Worm (Caenorhabditis elegans): ENCODE data around the gene clip-1.

Gene clip-1

DNA sequence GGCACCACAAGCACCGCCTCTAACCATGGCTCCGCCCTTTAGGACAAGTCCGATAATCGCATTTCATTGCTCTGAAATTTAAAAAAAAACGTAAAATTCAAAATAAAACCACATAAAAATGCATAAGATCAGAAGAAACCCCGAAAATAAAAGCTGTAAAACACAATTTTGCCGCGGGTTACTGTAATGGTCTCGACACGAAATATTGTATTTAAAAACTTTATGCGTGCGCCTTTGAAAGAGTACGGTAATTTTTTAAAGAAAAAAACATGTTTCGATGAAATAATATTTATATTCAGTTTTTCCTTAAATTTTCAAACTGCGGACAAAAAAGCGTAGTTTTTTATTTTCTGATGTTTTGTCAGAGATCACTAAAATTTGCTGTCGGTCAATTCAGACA is 40.1 kb downstream of the clip-1 start, which contains the start of gene rnr-1:
TSS of gene rnr-1 (minus strand) at position 77 of the 400 bp plus-strand sequence.
- no peak for TF ChIP-seq ceh-16 (tag; optimal IDR thresholded peaks at IDR 0.05)
- no peak for TF ChIP-seq ceh-9 (tag; optimal IDR thresholded peaks at IDR 0.05)
- TF ChIP-seq daf-12 (tag; optimal IDR thresholded peaks at IDR 0.05): no peak
- TF ChIP-seq mml-1 (tag; optimal IDR thresholded peaks at IDR 0.05): no peak
- TF ChIP-seq egl-5 (tag; optimal IDR thresholded peaks at IDR 0.05): no peak
- no peak for TF ChIP-seq ama-1 (optimal IDR thresholded peaks at IDR 0.05)
- no peak for TF ChIP-seq tbx-2 (tag; optimal IDR thresholded peaks at IDR 0.05)
- TF ChIP-seq hmg-11 (tag; optimal IDR thresholded peaks at IDR 0.05): no peak
- no peak for TF ChIP-seq nhr-43 (tag; optimal IDR thresholded peaks at IDR 0.05; ENCODE audit: poor library complexity, severe bottlenecking)
- no peak for TF ChIP-seq lin-39 (tag; optimal IDR thresholded peaks at IDR 0.05)
- TF ChIP-seq nhr-11 (tag; optimal IDR thresholded peaks at IDR 0.05): no peak
- TF ChIP-seq nhr-77 (tag; optimal IDR thresholded peaks at IDR 0.05): no peak

DNA sequence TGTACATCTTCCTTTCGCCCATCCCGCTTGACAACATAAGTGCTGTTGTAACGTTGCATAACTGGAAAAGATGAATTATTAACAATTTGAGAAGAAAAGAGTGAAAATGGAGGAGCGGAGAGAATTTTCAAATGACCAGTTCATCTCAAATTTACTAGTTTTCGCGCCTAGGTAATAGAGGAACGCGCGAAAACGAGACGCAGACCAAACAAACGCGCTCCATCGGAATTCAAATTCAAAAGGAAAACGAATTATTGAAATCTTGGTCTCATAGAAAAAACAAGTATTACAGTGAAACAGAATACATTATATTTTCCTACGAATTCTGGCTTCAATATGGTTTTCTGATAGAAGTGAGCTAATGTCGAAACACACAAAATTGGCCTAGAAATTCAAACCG is 40.7 kb downstream of the clip-1 start:
- TF ChIP-seq pha-4 (tag; optimal IDR thresholded peaks at IDR 0.05) (peak; percentile 85), ceh-16 (tag; optimal IDR thresholded peaks at IDR 0.05) (no peak), egl-27 (tag; optimal IDR thresholded peaks at IDR 0.05) (no peak), nhr-43 (tag; optimal IDR thresholded peaks at IDR 0.05; ENCODE audit: poor library complexity, severe bottlenecking) (no peak), skn-1 (tag; optimal IDR thresholded peaks at IDR 0.05) (no peak), lin-15B (tag; optimal IDR thresholded peaks at IDR 0.05) (peak; percentile 67), elt-3 (tag; optimal IDR thresholded peaks at IDR 0.05) (no peak), unc-62 (GFP tag; optimal IDR thresholded peaks at IDR 0.05) (no peak), nhr-28 (tag; optimal IDR thresholded peaks at IDR 0.05) (no peak), pqm-1 (tag; optimal IDR thresholded peaks at IDR 0.05) (peak; percentile 13), fos-1 (tag; optimal IDR thresholded peaks at IDR 0.05) (no peak), aly-2 (tag; optimal IDR thresholded peaks at IDR 0.05) (no peak), nhr-67 (tag; optimal IDR thresholded peaks at IDR 0.05) (no peak), lin-39 (tag; optimal IDR thresholded peaks at IDR 0.05) (peak; percentile 5), nhr-25 (tag; optimal IDR thresholded peaks at IDR 0.05) (peak; percentile 48), nfya-1 (tag; optimal IDR thresholded peaks at IDR 0.05; ENCODE audit: insufficient read depth) (peak; percentile 60), mdl-1 (tag; optimal IDR thresholded peaks at IDR 0.05) (no peak), elt-2 (tag; optimal IDR thresholded peaks at IDR 0.05) (peak; percentile 10), mml-1 (tag; optimal IDR thresholded peaks at IDR 0.05) (no peak)

DNA sequence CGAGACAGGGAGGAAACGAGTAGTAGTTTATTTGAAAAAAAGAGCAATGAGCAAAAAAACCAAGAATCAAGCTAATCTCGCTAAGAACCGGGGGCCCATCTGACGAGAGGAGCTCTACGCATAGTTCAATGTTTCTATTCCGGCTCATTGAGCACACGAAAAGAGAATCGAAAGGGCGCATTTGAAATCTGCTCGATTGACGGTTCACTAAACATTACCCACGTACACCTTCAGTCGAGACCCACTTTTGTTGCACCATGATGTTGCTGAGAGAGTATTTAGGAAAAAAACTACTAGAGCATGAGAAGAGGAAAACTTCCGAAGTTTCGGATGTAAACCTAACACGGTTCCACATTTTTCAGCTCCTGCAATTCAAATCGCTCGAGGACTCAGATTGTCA is 43.9 kb downstream of the clip-1 start:
- TF ChIP-seq ceh-16 (tag; optimal IDR thresholded peaks at IDR 0.05): no peak
- no peak for TF ChIP-seq egl-27 (tag; optimal IDR thresholded peaks at IDR 0.05)
- TF ChIP-seq fkh-10 (GFP tag; optimal IDR thresholded peaks at IDR 0.05): no peak
- no peak for TF ChIP-seq nhr-43 (tag; optimal IDR thresholded peaks at IDR 0.05; ENCODE audit: poor library complexity, severe bottlenecking)
- TF ChIP-seq nhr-76 (tag; optimal IDR thresholded peaks at IDR 0.05): no peak
- TF ChIP-seq hmg-11 (tag; optimal IDR thresholded peaks at IDR 0.05): no peak
- no peak for TF ChIP-seq pha-4 (tag; optimal IDR thresholded peaks at IDR 0.05)
- no peak for TF ChIP-seq lsy-12 (tag; optimal IDR thresholded peaks at IDR 0.05)
- TF ChIP-seq tbx-2 (tag; optimal IDR thresholded peaks at IDR 0.05): no peak
- TF ChIP-seq elt-1 (tag; optimal IDR thresholded peaks at IDR 0.05): no peak
- no peak for TF ChIP-seq ztf-11 (tag; optimal IDR thresholded peaks at IDR 0.05)
- TF ChIP-seq ceh-9 (tag; optimal IDR thresholded peaks at IDR 0.05): no peak
- TF ChIP-seq nhr-67 (tag; optimal IDR thresholded peaks at IDR 0.05): no peak
- no peak for TF ChIP-seq R02D3.7 (tag; optimal IDR thresholded peaks at IDR 0.05)
- no peak for TF ChIP-seq snpc-4 (tag; optimal IDR thresholded peaks at IDR 0.05)
- no peak for TF ChIP-seq nhr-77 (tag; optimal IDR thresholded peaks at IDR 0.05)
- TF ChIP-seq lin-39 (tag; optimal IDR thresholded peaks at IDR 0.05): no peak

DNA sequence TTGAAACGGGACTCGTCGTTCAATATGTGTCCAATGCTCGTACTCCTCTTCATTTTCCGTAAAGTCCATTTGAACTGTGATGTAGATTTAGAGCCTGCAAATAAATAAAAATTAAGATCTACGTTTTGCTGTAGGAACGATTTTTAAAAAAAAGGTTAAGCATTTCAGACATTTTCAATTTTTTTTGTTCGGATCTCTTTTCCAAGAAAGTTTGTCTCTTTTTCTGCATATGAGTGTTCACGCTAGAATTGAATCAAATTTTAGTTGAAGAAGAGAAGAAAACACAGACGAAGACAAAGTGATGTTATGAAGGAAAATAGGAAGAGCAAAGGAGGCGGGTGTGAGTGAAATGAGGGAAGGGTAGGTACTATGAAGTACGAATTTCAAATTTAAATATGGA is 53.5 kb downstream of the clip-1 start, which contains the start of gene npr-29:
TSS of gene npr-29 (minus strand) at position 101 of the 400 bp plus-strand sequence.
- TF ChIP-seq ceh-9 (tag; optimal IDR thresholded peaks at IDR 0.05) (no peak), mdl-1 (tag; optimal IDR thresholded peaks at IDR 0.05) (no peak), snpc-4 (tag; optimal IDR thresholded peaks at IDR 0.05) (no peak), fkh-10 (GFP tag; optimal IDR thresholded peaks at IDR 0.05) (no peak), nhr-43 (tag; optimal IDR thresholded peaks at IDR 0.05; ENCODE audit: poor library complexity, severe bottlenecking) (no peak), unc-39 (tag; optimal IDR thresholded peaks at IDR 0.05) (no peak), hmg-11 (tag; optimal IDR thresholded peaks at IDR 0.05) (no peak)
